Worm (Caenorhabditis elegans) whole organism, midembryonic: Measurements from ENCODE around the gene ptr-6.

Experiments used
- T22C8.4 ChIP-seq: fragments of 200-800 bp; sonication (Bioruptor generic); IDR thresholded peaks from 2 replicates; pipeline ENCODE4 v1.3.6; 2022; ENCODE audit warnings: missing genetic modification characterization, missing compliant biosample characterization
- flt-1 ChIP-seq: fragments of 200-800 bp; sonication (Bioruptor generic); IDR thresholded peaks from 2 replicates; pipeline ENCODE4 v1.3.6; 2022; ENCODE audit warnings: missing genetic modification characterization, missing compliant biosample characterization
- klf-2 ChIP-seq: fragments of 200-800 bp; sonication (Bioruptor generic); conservative IDR thresholded peaks from 2 replicates; pipeline ENCODE4 v1.3.6; 2022; ENCODE audit warnings: missing genetic modification reagents, missing genetic modification characterization, missing compliant biosample characterization
- ref-1 ChIP-seq: fragments of 200-800 bp; sonication (Bioruptor generic); conservative IDR thresholded peaks from 2 replicates; pipeline ENCODE4 v1.3.6; 2022; ENCODE audit warnings: missing genetic modification reagents, missing genetic modification characterization, missing compliant biosample characterization
- tab-1 ChIP-seq: fragments of 200-800 bp; sonication (Bioruptor generic); IDR thresholded peaks from 2 replicates; pipeline ENCODE4 v1.3.6; 2022; ENCODE audit warnings: missing genetic modification characterization, missing compliant biosample characterization
- ztf-23 ChIP-seq: fragments of 200-800 bp; sonication (Bioruptor generic); IDR thresholded peaks from 2 replicates; pipeline ENCODE4 v1.3.6; 2022; ENCODE audit warnings: missing genetic modification reagents, missing genetic modification characterization, missing compliant biosample characterization

DNA sequence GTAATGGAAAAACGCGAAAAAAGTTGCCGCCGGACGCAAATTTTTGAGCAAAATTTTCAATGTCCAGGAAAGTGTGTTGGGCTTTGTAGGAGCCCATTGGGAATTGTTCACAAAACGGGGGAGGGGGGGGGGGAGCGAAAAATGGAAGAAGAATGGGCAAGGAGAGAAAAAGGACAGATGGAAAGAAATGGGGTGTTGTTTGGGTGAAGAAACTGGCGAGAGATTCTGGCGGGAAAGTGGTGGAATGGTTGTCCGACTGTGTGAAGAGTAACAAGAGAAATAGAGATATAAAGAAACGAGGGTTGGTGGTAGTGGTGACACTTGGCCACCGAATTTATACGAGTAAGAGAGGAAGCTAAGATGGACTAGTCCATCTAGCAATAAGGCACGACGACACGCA is 20.3 kb downstream of the ptr-6 start:
- TF ChIP-seq flt-1 (GFP tag; lab: Robert Waterston, UW) = peak; percentile 17; the same call in 1 of the 2 replicates
- no peak for TF ChIP-seq klf-2 (GFP tag; lab: Robert Waterston, UW)
- TF ChIP-seq tab-1 (GFP tag; lab: Robert Waterston, UW) = no peak
- TF ChIP-seq T22C8.4 (GFP tag; lab: Robert Waterston, UW) = no peak
- 0 out of 2 replicates have a peak, but pooled peaks have one; percentile 54 for TF ChIP-seq ztf-23 (GFP tag; lab: Robert Waterston, UW)
- no peak for TF ChIP-seq ref-1 (GFP tag; lab: Robert Waterston, UW)
